Fruit fly (Drosophila melanogaster): ENCODE measurements around the gene CG43354.

The CG43354 gene

dm6 chr2L:18312309-18312708 is 3.1 kb upstream of the CG43354 start (continued):
- TF ChIP-seq Sox15 (GFP tag; optimal IDR thresholded peaks at IDR 0.05) (peak; percentile 79), CG6792 (GFP tag; optimal IDR thresholded peaks at IDR 0.05) (peak; percentile 89), CG16779 (tag; optimal IDR thresholded peaks at IDR 0.05) (peak; percentile 67), CG15336 (GFP tag; IDR thresholded peaks at IDR 0.05) (peak; percentile 67), dac (GFP tag; optimal IDR thresholded peaks at IDR 0.05) (peak; percentile 55), esn (GFP tag; optimal IDR thresholded peaks at IDR 0.05) (peak; percentile 94), Gug (GFP tag; IDR thresholded peaks at IDR 0.05) (peak; percentile 58), CG8319 (GFP tag; optimal IDR thresholded peaks at IDR 0.05) (peak; percentile 78), CG11294 (GFP tag; IDR thresholded peaks at IDR 0.05) (no peak), svp (GFP tag) (peak; percentile 97), CG3032 (tag; optimal IDR thresholded peaks at IDR 0.05) (peak; percentile 92), pdm3 (GFP tag; optimal IDR thresholded peaks at IDR 0.05) (peak; percentile 88), salr (GFP tag; optimal IDR thresholded peaks at IDR 0.05) (peak; percentile 77 to 87), Eip93F (GFP tag; optimal IDR thresholded peaks at IDR 0.05) (peak; percentile 39), Blimp-1 (GFP tag; optimal IDR thresholded peaks at IDR 0.05) (peak; percentile 81), CG7368 (GFP tag; optimal IDR thresholded peaks at IDR 0.05) (peak; percentile 81), fd59A (GFP tag; optimal IDR thresholded peaks at IDR 0.05) (peak; percentile 91), Sox102F (GFP tag; optimal IDR thresholded peaks at IDR 0.05) (peak; percentile 92), CG8119 (GFP tag; IDR thresholded peaks at IDR 0.05) (peak; percentile 75), CG31627 (GFP tag; optimal IDR thresholded peaks at IDR 0.05) (peak; percentile 93), CG3919 (GFP tag; optimal IDR thresholded peaks at IDR 0.05) (peak; percentile 87), Eip75B (GFP tag; optimal IDR thresholded peaks at IDR 0.05) (peak; percentile 89), Lpt (GFP tag; optimal IDR thresholded peaks at IDR 0.05) (peak; percentile 33), acj6 (GFP tag; optimal IDR thresholded peaks at IDR 0.05) (peak; percentile 90), Hr38 (GFP tag; optimal IDR thresholded peaks at IDR 0.05) (no peak), Ets21C (GFP tag; optimal IDR thresholded peaks at IDR 0.05) (peak; percentile 90), Sox14 (GFP tag; optimal IDR thresholded peaks at IDR 0.05) (peak; percentile 93), Met (GFP tag; optimal IDR thresholded peaks at IDR 0.05) (peak; percentile 94), Hr39 (GFP tag; optimal IDR thresholded peaks at IDR 0.05) (peak; percentile 93)

dm6 chr2L:18311564-18312279 is 2.5 kb upstream of the CG43354 start:
- TF ChIP-seq Ets21C (GFP tag; optimal IDR thresholded peaks at IDR 0.05), result no peak
- TF ChIP-seq fkh (GFP tag; optimal IDR thresholded peaks at IDR 0.05), result peak; percentile 33
- no peak for TF ChIP-seq dac (GFP tag; optimal IDR thresholded peaks at IDR 0.05)
- TF ChIP-seq Lpt (GFP tag; optimal IDR thresholded peaks at IDR 0.05), result peak; percentile 8
- peak; percentile 25 for TF ChIP-seq svp (GFP tag)
- no peak for TF ChIP-seq net (GFP tag; optimal IDR thresholded peaks at IDR 0.05)
- peak; percentile 15 for TF ChIP-seq Eip78C (GFP tag)
- TF ChIP-seq achi (GFP tag; optimal IDR thresholded peaks at IDR 0.05), result no peak
- no peak for TF ChIP-seq CG6276 (GFP tag; optimal IDR thresholded peaks at IDR 0.05)

dm6 chr2L:18310489-18310888 is 1.2 kb upstream of the CG43354 start:
- TF ChIP-seq fd59A (GFP tag; optimal IDR thresholded peaks at IDR 0.05), result peak; percentile 71
- peak; percentile 87 for TF ChIP-seq CG6163 (GFP tag; IDR thresholded peaks at IDR 0.05)
- TF ChIP-seq CG15336 (GFP tag; IDR thresholded peaks at IDR 0.05), result peak; percentile 88
- TF ChIP-seq Hr39 (GFP tag; optimal IDR thresholded peaks at IDR 0.05), result peak; percentile 51
- peak; percentile 79 for TF ChIP-seq pdm3 (GFP tag; optimal IDR thresholded peaks at IDR 0.05)
- TF ChIP-seq CG6854 (GFP tag; optimal IDR thresholded peaks at IDR 0.05), result peak; percentile 11
- peak; percentile 75 for TF ChIP-seq CG10669 (GFP tag; optimal IDR thresholded peaks at IDR 0.05)
- peak; percentile 34 for TF ChIP-seq Eip93F (GFP tag; optimal IDR thresholded peaks at IDR 0.05)
- peak; percentile 61 for TF ChIP-seq topi (GFP tag; optimal IDR thresholded peaks at IDR 0.05)
- peak; percentile 76 for TF ChIP-seq lz (GFP tag; optimal IDR thresholded peaks at IDR 0.05)
- peak; percentile 85 for TF ChIP-seq Met (GFP tag; optimal IDR thresholded peaks at IDR 0.05)
- peak; percentile 55 for TF ChIP-seq CG7368 (GFP tag; optimal IDR thresholded peaks at IDR 0.05)
- peak; percentile 62 for TF ChIP-seq Lpt (GFP tag; optimal IDR thresholded peaks at IDR 0.05)
- peak; percentile 75 for TF ChIP-seq CG6792 (GFP tag; optimal IDR thresholded peaks at IDR 0.05)
- TF ChIP-seq CG11902 (GFP tag; optimal IDR thresholded peaks at IDR 0.05), result peak; percentile 35
- TF ChIP-seq dac (GFP tag; optimal IDR thresholded peaks at IDR 0.05), result peak; percentile 59
- peak; percentile 65 for TF ChIP-seq Eip75B (GFP tag; optimal IDR thresholded peaks at IDR 0.05)
- TF ChIP-seq acj6 (GFP tag; optimal IDR thresholded peaks at IDR 0.05), result peak; percentile 87
- peak; percentile 57 for TF ChIP-seq dsx (GFP tag; optimal IDR thresholded peaks at IDR 0.05; ENCODE audit: poor library complexity, severe bottlenecking)
- peak; percentile 26 for TF ChIP-seq Sox15 (GFP tag; optimal IDR thresholded peaks at IDR 0.05)
- TF ChIP-seq CG6276 (GFP tag; optimal IDR thresholded peaks at IDR 0.05), result peak; percentile 78
- TF ChIP-seq ss (GFP tag; optimal IDR thresholded peaks at IDR 0.05), result peak; percentile 54 to 62
- peak; percentile 73 for TF ChIP-seq svp (GFP tag)
- TF ChIP-seq CG3919 (GFP tag; optimal IDR thresholded peaks at IDR 0.05), result peak; percentile 82
- peak; percentile 82 for TF ChIP-seq CG8119 (GFP tag; IDR thresholded peaks at IDR 0.05)
- TF ChIP-seq fd85E (GFP tag; optimal IDR thresholded peaks at IDR 0.05), result no peak
- TF ChIP-seq Hr38 (GFP tag; optimal IDR thresholded peaks at IDR 0.05), result no peak
- peak; percentile 62 for TF ChIP-seq CG1621 (tag; optimal IDR thresholded peaks at IDR 0.05)

All from whole organism, prepupa.